Fruit fly (Drosophila melanogaster) whole organism, embryonic: ENCODE results near the gene Dic1.

Source experiments
- Awh ChIP-seq: fragments of 200-800 bp; sonication (Bioruptor generic); IDR thresholded peaks from 2 replicates; pipeline ENCODE4, ENCODE4 v1.3.6; 2022; ENCODE audit warnings: missing biosample characterization, missing genetic modification characterization
- CG10267 ChIP-seq: fragments of 200-800 bp; sonication (Bioruptor generic); optimal IDR thresholded peaks from 2 replicates; lab custom pipeline; 2018; ENCODE audit warnings: missing biosample characterization, mild to moderate bottlenecking, missing genetic modification characterization, moderate library complexity
- CG12236 ChIP-seq: fragments of 200-800 bp; sonication (Bioruptor generic); optimal IDR thresholded peaks from 2 replicates; lab custom pipeline; 2016; ENCODE audit warnings: missing biosample characterization, missing genetic modification characterization
- CG12659 ChIP-seq: fragments of 200-800 bp; sonication (Bioruptor generic); optimal IDR thresholded peaks from 3 replicates; lab custom pipeline; 2017; ENCODE audit warnings: mild to moderate bottlenecking, missing biosample characterization, missing genetic modification reagents, missing genetic modification characterization
- CG13123 ChIP-seq: fragments of 200-800 bp; sonication (Bioruptor generic); optimal IDR thresholded peaks from 2 replicates; lab custom pipeline; 2016; ENCODE audit warnings: missing biosample characterization, missing genetic modification characterization
- CG14860 ChIP-seq: fragments of 200-800 bp; sonication (Bioruptor generic); IDR thresholded peaks from 3 replicates; pipeline ENCODE4 v1.3.6; 2022; ENCODE audit warnings: missing biosample characterization, missing genetic modification characterization; ENCODE audit not compliant: partially characterized antibody
- CG15011 ChIP-seq: fragments of 200-800 bp; sonication (Bioruptor generic); optimal IDR thresholded peaks from 3 replicates; lab custom pipeline; 2018; ENCODE audit warnings: missing biosample characterization, mild to moderate bottlenecking, missing genetic modification characterization
- CG15696 ChIP-seq: fragments of 200-800 bp; sonication (Bioruptor generic); optimal IDR thresholded peaks from 2 replicates; lab custom pipeline; 2019; ENCODE audit warnings: missing biosample characterization, mild to moderate bottlenecking, missing genetic modification characterization, moderate library complexity
- CG17612 ChIP-seq: fragments of 200-800 bp; sonication (Bioruptor generic); IDR thresholded peaks from 2 replicates; pipeline ENCODE4 v1.3.6; 2022; ENCODE audit warnings: missing biosample characterization, missing genetic modification characterization
- CG17912 ChIP-seq: fragments of 200-800 bp; sonication (Bioruptor generic); optimal IDR thresholded peaks from 2 replicates; lab custom pipeline; 2018; ENCODE audit warnings: missing biosample characterization, mild to moderate bottlenecking, missing genetic modification characterization
- CG1832 ChIP-seq: fragments of 200-800 bp; sonication (Bioruptor generic); optimal IDR thresholded peaks from 2 replicates; lab custom pipeline; 2017; ENCODE audit warnings: missing biosample characterization, mild to moderate bottlenecking, missing genetic modification characterization, inconsistent platforms
- CG18599 ChIP-seq: fragments of 200-800 bp; sonication (Bioruptor generic); optimal IDR thresholded peaks from 3 replicates; lab custom pipeline; 2017; ENCODE audit warnings: missing biosample characterization, missing genetic modification characterization, mild to moderate bottlenecking, moderate library complexity, missing genetic modification reagents
- CG33213 ChIP-seq: fragments of 200-800 bp; sonication (Bioruptor generic); optimal IDR thresholded peaks from 3 replicates; lab custom pipeline; 2016; ENCODE audit warnings: missing biosample characterization, missing genetic modification characterization
- CG3847 ChIP-seq: fragments of 200-800 bp; sonication (Bioruptor generic); IDR thresholded peaks from 2 replicates; pipeline ENCODE4 v1.3.6; 2022; ENCODE audit warnings: missing biosample characterization, missing genetic modification characterization
- CG42726 ChIP-seq: fragments of 200-800 bp; sonication (Bioruptor generic); IDR thresholded peaks from 2 replicates; pipeline ENCODE4 v1.3.6; 2022; ENCODE audit warnings: missing biosample characterization, missing genetic modification characterization; ENCODE audit not compliant: partially characterized antibody
- CG4730 ChIP-seq: fragments of 200-800 bp; sonication (Bioruptor generic); IDR thresholded peaks from 2 replicates; pipeline ENCODE4 v1.3.6; 2022; ENCODE audit warnings: missing biosample characterization, missing genetic modification characterization
- CG4820 ChIP-seq: fragments of 200-800 bp; sonication (Bioruptor generic); optimal IDR thresholded peaks from 3 replicates; lab custom pipeline; 2016; ENCODE audit warnings: missing biosample characterization, missing genetic modification characterization
- CG7372 ChIP-seq: fragments of 200-800 bp; sonication (Bioruptor generic); IDR thresholded peaks from 2 replicates; pipeline ENCODE4 v1.3.6; 2022; ENCODE audit warnings: missing biosample characterization, missing genetic modification characterization
- CG7745 ChIP-seq: fragments of 200-800 bp; sonication (Bioruptor generic); optimal IDR thresholded peaks from 2 replicates; lab custom pipeline; 2018; ENCODE audit warnings: missing biosample characterization, mild to moderate bottlenecking, missing genetic modification characterization, moderate library complexity
- CG7987 ChIP-seq: fragments of 200-800 bp; sonication (Bioruptor generic); optimal IDR thresholded peaks from 2 replicates; lab custom pipeline; 2018; ENCODE audit warnings: missing biosample characterization, mild to moderate bottlenecking, missing genetic modification characterization, moderate library complexity
- CG8765 ChIP-seq: fragments of 200-800 bp; sonication (Bioruptor generic); IDR thresholded peaks from 2 replicates; pipeline ENCODE4 v1.3.6; 2022; ENCODE audit warnings: missing biosample characterization, missing genetic modification characterization
- CG8944 ChIP-seq: fragments of 200-800 bp; sonication (Bioruptor generic); optimal IDR thresholded peaks from 3 replicates; lab custom pipeline; 2016; ENCODE audit warnings: missing biosample characterization, missing genetic modification characterization
- CG9797 ChIP-seq: fragments of 200-800 bp; sonication (Bioruptor generic); optimal IDR thresholded peaks from 3 replicates; lab custom pipeline; 2018; ENCODE audit warnings: missing biosample characterization, mild to moderate bottlenecking, missing genetic modification characterization
- CG9876 ChIP-seq: fragments of 200-800 bp; sonication (Bioruptor generic); optimal IDR thresholded peaks from 2 replicates; lab custom pipeline; 2016; ENCODE audit warnings: missing biosample characterization, missing genetic modification characterization
- D ChIP-seq, 2 experiments: fragments of 200-800 bp in 1 of 2; fragments of >200 bp in 1 of 2; sonication (Bioruptor generic) in 1 of 2; optimal IDR thresholded peaks; 2 replicates in 1 of 2; 3 replicates in 1 of 2; lab custom pipeline; 2017; ENCODE audit warnings: mild to moderate bottlenecking in 1 of 2, missing biosample characterization in 1 of 2, missing genetic modification characterization in 1 of 2, missing genetic modification reagents in 1 of 2
- Dad ChIP-seq: fragments of 200-800 bp; sonication (Bioruptor generic); optimal IDR thresholded peaks from 3 replicates; lab custom pipeline; 2016; ENCODE audit warnings: missing biosample characterization, missing genetic modification characterization
- H2.0 ChIP-seq: fragments of 200-800 bp; sonication (Bioruptor generic); IDR thresholded peaks from 2 replicates; pipeline ENCODE4 v1.3.6; 2022; ENCODE audit warnings: missing biosample characterization, missing genetic modification characterization
- Hand ChIP-seq: fragments of 200-800 bp; sonication (Bioruptor generic); optimal IDR thresholded peaks from 2 replicates; lab custom pipeline; 2017; ENCODE audit warnings: mild to moderate bottlenecking, missing biosample characterization, missing genetic modification reagents, missing genetic modification characterization
- Hr78 ChIP-seq, 2 experiments: fragments of 200-800 bp in 1 of 2; fragments of >200 bp in 1 of 2; sonication (Bioruptor generic) in 1 of 2; optimal IDR thresholded peaks; 2 replicates each; lab custom pipeline; 2017 to 2019; ENCODE audit warnings: missing biosample characterization in 2 of 2, missing genetic modification characterization in 2 of 2, mild to moderate bottlenecking in 1 of 2, moderate library complexity in 1 of 2
- Max ChIP-seq: fragments of 200-800 bp; sonication (Bioruptor generic); optimal IDR thresholded peaks from 2 replicates; lab custom pipeline; 2016; ENCODE audit warnings: missing biosample characterization, mild to moderate bottlenecking, missing genetic modification characterization
- Neu2 ChIP-seq: fragments of 200-800 bp; sonication (Bioruptor generic); optimal IDR thresholded peaks from 3 replicates; lab custom pipeline; 2016; ENCODE audit warnings: missing biosample characterization, missing genetic modification characterization, borderline replicate concordance
- Rfx ChIP-seq: fragments of 200-800 bp; sonication (Bioruptor generic); IDR thresholded peaks from 2 replicates; pipeline ENCODE4 v1.3.6; 2022; ENCODE audit warnings: missing biosample characterization, missing genetic modification characterization
- TFAM ChIP-seq: fragments of 200-800 bp; sonication (Bioruptor generic); optimal IDR thresholded peaks from 2 replicates; lab custom pipeline; 2017; ENCODE audit warnings: missing biosample characterization, missing genetic modification characterization, inconsistent platforms
- amos ChIP-seq: fragments of 200-800 bp; sonication (Bioruptor generic); IDR thresholded peaks from 2 replicates; pipeline ENCODE4 v1.3.6; 2022; ENCODE audit warnings: missing biosample characterization, missing genetic modification characterization; ENCODE audit not compliant: partially characterized antibody
- br ChIP-seq: fragments of >200 bp; optimal IDR thresholded peaks from 2 replicates; lab custom pipeline; 2017
- btn ChIP-seq: fragments of 200-800 bp; sonication (Bioruptor generic); optimal IDR thresholded peaks from 2 replicates; lab custom pipeline; 2016; ENCODE audit warnings: missing biosample characterization, missing genetic modification characterization
- ci ChIP-seq: fragments of 200-800 bp; sonication (Bioruptor generic); IDR thresholded peaks from 3 replicates; pipeline ENCODE4 v1.3.6; 2022; ENCODE audit warnings: missing biosample characterization, missing genetic modification characterization
- kni ChIP-seq: fragments of 200-800 bp; sonication (Bioruptor generic); optimal IDR thresholded peaks from 3 replicates; lab custom pipeline; 2017; ENCODE audit warnings: mild to moderate bottlenecking, missing biosample characterization, missing genetic modification reagents, missing genetic modification characterization
- lilli ChIP-seq: fragments of 200-800 bp; sonication (Bioruptor generic); optimal IDR thresholded peaks from 3 replicates; lab custom pipeline; 2016; ENCODE audit warnings: missing biosample characterization, missing genetic modification characterization
- oc ChIP-seq: fragments of 200-800 bp; sonication (Bioruptor generic); optimal IDR thresholded peaks from 2 replicates; lab custom pipeline; 2018; ENCODE audit warnings: missing biosample characterization, mild to moderate bottlenecking, missing genetic modification characterization, moderate library complexity
- odd ChIP-seq: fragments of 200-800 bp; sonication (Bioruptor generic); optimal IDR thresholded peaks from 2 replicates; lab custom pipeline; 2017; ENCODE audit warnings: missing biosample characterization, mild to moderate bottlenecking, missing genetic modification characterization
- org-1 ChIP-seq: fragments of 200-800 bp; sonication (Bioruptor generic); optimal IDR thresholded peaks from 2 replicates; lab custom pipeline; 2017; ENCODE audit warnings: missing biosample characterization, missing genetic modification characterization
- ro ChIP-seq: fragments of 200-800 bp; sonication (Bioruptor generic); IDR thresholded peaks from 2 replicates; pipeline ENCODE4 v1.3.6; 2022; ENCODE audit warnings: missing biosample characterization, missing genetic modification characterization
- stwl ChIP-seq: fragments of 200-800 bp; sonication (Bioruptor generic); optimal IDR thresholded peaks from 3 replicates; lab custom pipeline; 2018; ENCODE audit warnings: missing biosample characterization, mild to moderate bottlenecking, missing genetic modification characterization, moderate library complexity
- tio ChIP-seq: fragments of 200-800 bp; sonication (Bioruptor generic); optimal IDR thresholded peaks from 2 replicates; lab custom pipeline; 2017; ENCODE audit warnings: missing biosample characterization, missing genetic modification characterization, inconsistent platforms
- wor ChIP-seq: fragments of 200-800 bp; sonication (Bioruptor generic); IDR thresholded peaks from 2 replicates; pipeline ENCODE4 v1.3.6; 2022; ENCODE audit warnings: missing biosample characterization, missing genetic modification characterization
- zen2 ChIP-seq: fragments of 200-800 bp; sonication (Bioruptor generic); IDR thresholded peaks from 3 replicates; pipeline ENCODE4 v1.3.6; 2022; ENCODE audit warnings: missing biosample characterization, missing genetic modification characterization; ENCODE audit not compliant: partially characterized antibody

The Dic1 gene

dm6 chr3R:13364175-13365174 lies at the start of gene Dic1 (continued):
- TF ChIP-seq CG8765 (GFP tag; lab: Robert Waterston, UW) (peak; percentile 61; the same call in 1 of the 2 replicates), lilli (peak; percentile 97), CG12236 (peak; percentile 77), odd (GFP tag; lab: Kevin White, UChicago) (peak; percentile 97), CG33213 (GFP tag; lab: Kevin White, UChicago) (peak; percentile 78), amos (GFP tag; lab: Robert Waterston, UW) (no peak; the same call in 1 of the 2 replicates), H2.0 (GFP tag; lab: Robert Waterston, UW) (peak; percentile 79), CG7745 (tag; lab: Kevin White, UChicago) (no peak), wor (peak; percentile 91), CG18599 (GFP tag; lab: Kevin White, UChicago) (peak; percentile 98), CG14860 (GFP tag; lab: Robert Waterston, UW) (no peak), Hr78 (GFP tag; optimal IDR thresholded peaks at IDR 0.05; lab: Kevin White, UChicago) (peak in 1 of 2 experiments; percentile 99), ci (peak; percentile 86; the same call in 2 of the 3 replicates), Dad (GFP tag; lab: Kevin White, UChicago) (peak; percentile 83), Max (GFP tag; lab: Kevin White, UChicago) (peak; percentile 95), CG7372 (GFP tag; lab: Robert Waterston, UW) (peak; percentile 92), Neu2 (no peak), CG9876 (GFP tag; lab: Kevin White, UChicago) (peak; percentile 84), CG10267 (tag; lab: Kevin White, UChicago) (peak; percentile 95), CG15696 (tag; lab: Kevin White, UChicago) (peak; percentile 93), zen2 (GFP tag; lab: Robert Waterston, UW) (no peak), Awh (GFP tag; lab: Robert Waterston, UW) (peak; percentile 72), CG12659 (GFP tag; lab: Kevin White, UChicago) (peak; percentile 99), Rfx (GFP tag; lab: Robert Waterston, UW) (peak; percentile 93), tio (GFP tag; lab: Kevin White, UChicago) (peak; percentile 98), CG15011 (GFP tag; lab: Kevin White, UChicago) (peak; percentile 95), CG9797 (GFP tag; lab: Kevin White, UChicago) (peak; percentile 41), btn (GFP tag; lab: Kevin White, UChicago) (peak; percentile 74), CG3847 (GFP tag; lab: Robert Waterston, UW) (peak; percentile 94), CG17912 (GFP tag; lab: Kevin White, UChicago) (peak; percentile 88), org-1 (GFP tag; lab: Kevin White, UChicago) (peak; percentile 96), ro (GFP tag; lab: Robert Waterston, UW) (peak; percentile 74), stwl (tag; lab: Kevin White, UChicago) (peak; percentile 37), CG17612 (peak; percentile 77), CG1832 (peak; percentile 53), kni (GFP tag; lab: Kevin White, UChicago) (peak; percentile 94), CG4820 (GFP tag; lab: Kevin White, UChicago) (peak; percentile 97), Hand (GFP tag; lab: Kevin White, UChicago) (peak; percentile 94), CG13123 (GFP tag; lab: Kevin White, UChicago) (peak; percentile 89), TFAM (GFP tag; lab: Kevin White, UChicago) (peak; percentile 65), D (optimal IDR thresholded peaks at IDR 0.05; lab: Kevin White, UChicago) (no peak), D (GFP tag; optimal IDR thresholded peaks at IDR 0.05; lab: Kevin White, UChicago) (peak; percentile 98), br (lab: Kevin White, UChicago) (no peak), CG42726 (GFP tag; lab: Robert Waterston, UW) (peak; percentile 51; the same call in 1 of the 2 replicates), CG8944 (peak; percentile 85), CG7987 (GFP tag; lab: Kevin White, UChicago) (peak; percentile 75), oc (tag; lab: Kevin White, UChicago) (peak; percentile 89), CG4730 (peak; percentile 81)
